Worm (Caenorhabditis elegans): Measurements from ENCODE around the gene anmt-1.

ce11 chrIII:8667382-8667781, 17.2 kb upstream of the anmt-1 start, which contains the start of gene dpy-19:
- no peak for TF ChIP-seq fos-1 (tag; optimal IDR thresholded peaks at IDR 0.05)
- no peak for TF ChIP-seq nhr-77 (tag; optimal IDR thresholded peaks at IDR 0.05)
